Worm (Caenorhabditis elegans) whole organism, L1 larva: ENCODE data around the gene cyn-17.

Experiments
- C16A3.4 ChIP-seq: fragments of 150-350 bp; optimal IDR thresholded peaks from 2 replicates; lab custom pipeline; 2014; ENCODE audit warnings: missing biosample characterization, missing genetic modification characterization
- C34B4.2 ChIP-seq: sonication (generic microtip); optimal IDR thresholded peaks from 2 replicates; lab custom pipeline; 2017; ENCODE audit warnings: mild to moderate bottlenecking, missing genetic modification characterization, missing compliant biosample characterization
- Y116A8C.19 ChIP-seq: sonication (generic microtip); optimal IDR thresholded peaks from 2 replicates; lab custom pipeline; 2016; ENCODE audit warnings: missing compliant biosample characterization, missing genetic modification characterization, borderline replicate concordance
- aha-1 ChIP-seq: fragments of 150-350 bp; optimal IDR thresholded peaks from 2 replicates; lab custom pipeline; 2014; ENCODE audit warnings: missing biosample characterization, missing genetic modification characterization
- alr-1 ChIP-seq: fragments of 200-800 bp; sonication (Bioruptor generic); optimal IDR thresholded peaks from 2 replicates; lab custom pipeline; 2018; ENCODE audit warnings: borderline replicate concordance, mild to moderate bottlenecking, missing genetic modification characterization, missing compliant biosample characterization
- aly-2 ChIP-seq: fragments of 150-350 bp; optimal IDR thresholded peaks from 2 replicates; lab custom pipeline; 2014; ENCODE audit warnings: missing biosample characterization, missing genetic modification characterization
- ama-1 ChIP-seq: fragments of 150-350 bp; optimal IDR thresholded peaks from 2 replicates; lab custom pipeline; 2014
- ceh-63 ChIP-seq: fragments of 200-800 bp; sonication (Bioruptor generic); optimal IDR thresholded peaks from 2 replicates; lab custom pipeline; 2018; ENCODE audit warnings: mild to moderate bottlenecking, missing genetic modification characterization, missing compliant biosample characterization
- ceh-8 ChIP-seq: fragments of 200-800 bp; sonication (Bioruptor generic); optimal IDR thresholded peaks from 2 replicates; lab custom pipeline; 2018; ENCODE audit warnings: mild to moderate bottlenecking, missing genetic modification characterization, moderate library complexity, missing compliant biosample characterization
- ces-1 ChIP-seq: fragments of 150-350 bp; optimal IDR thresholded peaks from 2 replicates; lab custom pipeline; 2014; ENCODE audit warnings: missing biosample characterization, missing genetic modification reagents, missing genetic modification characterization
- dpl-1 ChIP-seq, 3 experiments: fragments of 150-350 bp in 2 of 3; sonication (generic microtip) in 1 of 3; optimal IDR thresholded peaks; 2 replicates each; lab custom pipeline; 2014 to 2017; ENCODE audit warnings: missing biosample characterization in 3 of 3, missing genetic modification characterization in 3 of 3, missing genetic modification reagents in 3 of 3
- efl-3 ChIP-seq: fragments of 200-800 bp; sonication (Bioruptor generic); optimal IDR thresholded peaks from 2 replicates; lab custom pipeline; 2018; ENCODE audit warnings: mild to moderate bottlenecking, missing genetic modification characterization, missing compliant biosample characterization
- egl-27 ChIP-seq, 2 experiments: fragments of 150-350 bp in 1 of 2; sonication (generic microtip); optimal IDR thresholded peaks; 3 replicates each; lab custom pipeline; 2017 to 2018; ENCODE audit warnings: missing biosample characterization in 2 of 2, missing genetic modification characterization in 2 of 2, missing genetic modification reagents in 2 of 2
- elt-2 ChIP-seq: sonication (generic microtip); optimal IDR thresholded peaks from 2 replicates; lab custom pipeline; 2016; ENCODE audit warnings: missing genetic modification characterization, mild to moderate bottlenecking, inconsistent platforms, missing compliant biosample characterization, missing genetic modification reagents
- fkh-10 ChIP-seq: sonication (generic microtip); optimal IDR thresholded peaks from 2 replicates; lab custom pipeline; 2017; ENCODE audit warnings: missing biosample characterization, missing genetic modification reagents, missing genetic modification characterization
- fkh-4 ChIP-seq: sonication (generic microtip); optimal IDR thresholded peaks from 2 replicates; lab custom pipeline; 2016; ENCODE audit warnings: missing compliant biosample characterization, missing genetic modification characterization, borderline replicate concordance
- fkh-8 ChIP-seq: sonication (generic microtip); optimal IDR thresholded peaks from 2 replicates; lab custom pipeline; 2016; ENCODE audit warnings: mild to moderate bottlenecking, missing genetic modification characterization, missing compliant biosample characterization
- isw-1 ChIP-seq: fragments of 200-800 bp; sonication (Bioruptor generic); IDR thresholded peaks from 2 replicates; pipeline ENCODE4 v1.3.6; 2022; ENCODE audit warnings: missing genetic modification characterization, missing compliant biosample characterization
- lin-14 ChIP-seq: fragments of 200-800 bp; sonication (Bioruptor generic); optimal IDR thresholded peaks from 2 replicates; lab custom pipeline; 2018; ENCODE audit warnings: mild to moderate bottlenecking, missing genetic modification characterization, moderate library complexity, missing compliant biosample characterization
- lin-15B ChIP-seq: fragments of 150-350 bp; sonication (generic microtip); optimal IDR thresholded peaks from 3 replicates; lab custom pipeline; 2014; ENCODE audit warnings: missing biosample characterization, missing genetic modification characterization
- lsy-2 ChIP-seq, 2 experiments: fragments of 150-350 bp; optimal IDR thresholded peaks; 2 replicates each; lab custom pipeline; 2014; ENCODE audit warnings: missing biosample characterization in 2 of 2, missing genetic modification characterization in 2 of 2
- mdl-1 ChIP-seq, 2 experiments: fragments of 150-350 bp; optimal IDR thresholded peaks; 2 replicates each; lab custom pipeline; 2014 to 2017; ENCODE audit warnings: missing biosample characterization in 2 of 2, missing genetic modification characterization in 2 of 2, inconsistent platforms in 1 of 2
- mep-1 ChIP-seq: fragments of 150-350 bp; optimal IDR thresholded peaks from 2 replicates; lab custom pipeline; 2014; ENCODE audit warnings: missing biosample characterization, missing genetic modification characterization
- nhr-12 ChIP-seq: sonication (generic microtip); optimal IDR thresholded peaks from 2 replicates; lab custom pipeline; 2017; ENCODE audit warnings: missing biosample characterization, missing genetic modification characterization
- nhr-19 ChIP-seq: fragments of 200-800 bp; sonication (Bioruptor generic); conservative IDR thresholded peaks from 2 replicates; pipeline ENCODE4 v1.3.6; 2022; ENCODE audit warnings: missing genetic modification characterization, missing compliant biosample characterization
- nhr-28 ChIP-seq: fragments of 150-350 bp; optimal IDR thresholded peaks from 2 replicates; lab custom pipeline; 2014; ENCODE audit warnings: missing biosample characterization, missing genetic modification characterization
- nhr-47 ChIP-seq: sonication (generic microtip); optimal IDR thresholded peaks from 2 replicates; lab custom pipeline; 2016; ENCODE audit warnings: mild to moderate bottlenecking, missing genetic modification characterization, moderate library complexity, missing compliant biosample characterization
- nhr-71 ChIP-seq: sonication (generic microtip); optimal IDR thresholded peaks from 2 replicates; lab custom pipeline; 2016; ENCODE audit warnings: mild to moderate bottlenecking, missing genetic modification characterization, moderate library complexity, missing compliant biosample characterization
- nhr-84 ChIP-seq: sonication (generic microtip); optimal IDR thresholded peaks from 2 replicates; lab custom pipeline; 2017; ENCODE audit warnings: missing biosample characterization, missing genetic modification characterization
- nhr-85 ChIP-seq: sonication (generic microtip); peaks from one replicate; lab custom pipeline; 2016; ENCODE audit warnings: missing genetic modification characterization, inconsistent platforms, missing compliant biosample characterization
- nhr-90 ChIP-seq: sonication (generic microtip); optimal IDR thresholded peaks from 2 replicates; lab custom pipeline; 2016; ENCODE audit warnings: mild to moderate bottlenecking, missing genetic modification characterization, missing compliant biosample characterization; ENCODE audit not compliant: poor library complexity
- pax-3 ChIP-seq: fragments of 200-800 bp; sonication (Bioruptor generic); optimal IDR thresholded peaks from 2 replicates; lab custom pipeline; 2018; ENCODE audit warnings: mild to moderate bottlenecking, missing genetic modification characterization, moderate library complexity, missing compliant biosample characterization
- rnt-1 ChIP-seq: sonication (generic microtip); optimal IDR thresholded peaks from 2 replicates; lab custom pipeline; 2016; ENCODE audit warnings: mild to moderate bottlenecking, missing genetic modification characterization, moderate library complexity, missing compliant biosample characterization
- skn-1 ChIP-seq: fragments of 150-350 bp; optimal IDR thresholded peaks from 2 replicates; lab custom pipeline; 2014; ENCODE audit warnings: missing biosample characterization, missing genetic modification characterization
- sox-4 ChIP-seq: sonication (generic microtip); optimal IDR thresholded peaks from 2 replicates; lab custom pipeline; 2016; ENCODE audit warnings: missing genetic modification characterization, missing compliant biosample characterization
- swsn-7 ChIP-seq: sonication (generic microtip); optimal IDR thresholded peaks from 2 replicates; lab custom pipeline; 2016; ENCODE audit warnings: missing genetic modification characterization, missing compliant biosample characterization
- unc-98 ChIP-seq: fragments of 200-800 bp; sonication (Bioruptor generic); IDR thresholded peaks from 2 replicates; pipeline ENCODE4 v1.3.6; 2022; ENCODE audit warnings: missing genetic modification characterization, missing compliant biosample characterization
- zag-1 ChIP-seq: fragments of 150-350 bp; optimal IDR thresholded peaks from 2 replicates; lab custom pipeline; 2014; ENCODE audit warnings: missing biosample characterization, missing genetic modification characterization
- ztf-11 ChIP-seq, 2 experiments: sonication (generic microtip); optimal IDR thresholded peaks; 2 replicates each; lab custom pipeline; 2016 to 2017; ENCODE audit warnings: missing genetic modification characterization in 2 of 2, missing biosample characterization in 1 of 2, missing compliant biosample characterization in 1 of 2
- ztf-4 ChIP-seq: fragments of 150-350 bp; optimal IDR thresholded peaks from 2 replicates; lab custom pipeline; 2014; ENCODE audit warnings: missing biosample characterization, missing genetic modification characterization

The cyn-17 gene

ce11 chrV:5769500-5769899 is 30.0 kb upstream of the cyn-17 start (continued):
- TF ChIP-seq lsy-2 (tag; optimal IDR thresholded peaks at IDR 0.05; lab: Kevin White, UChicago) = no peak
- TF ChIP-seq rnt-1 = no peak
- peak; percentile 67 for TF ChIP-seq fkh-8 (tag; lab: Kevin White, UChicago)
- no peak for TF ChIP-seq lin-15B (tag; lab: Kevin White, UChicago)
- no peak for TF ChIP-seq nhr-85
- no peak for TF ChIP-seq isw-1
- no peak for TF ChIP-seq ceh-8 (GFP tag; lab: Kevin White, UChicago)
- no peak for TF ChIP-seq egl-27 (tag; optimal IDR thresholded peaks at IDR 0.05; lab: Kevin White, UChicago)
- no peak for TF ChIP-seq pax-3 (tag; lab: Kevin White, UChicago)
- no peak for TF ChIP-seq ces-1 (GFP tag; lab: Kevin White, UChicago)
- peak; percentile 23 for TF ChIP-seq lin-14 (GFP tag; lab: Kevin White, UChicago)
- TF ChIP-seq elt-2 (tag; lab: Kevin White, UChicago) = peak; percentile 76
- TF ChIP-seq efl-3 (GFP tag; lab: Kevin White, UChicago) = no peak
- no peak for TF ChIP-seq ama-1 (lab: Kevin White, UChicago)
- no peak for TF ChIP-seq zag-1 (tag; lab: Kevin White, UChicago)
- TF ChIP-seq sox-4 (tag; lab: Kevin White, UChicago) = peak; percentile 57
- no peak for TF ChIP-seq ceh-63 (GFP tag; lab: Kevin White, UChicago)
- TF ChIP-seq nhr-28 = no peak
- TF ChIP-seq aha-1 (tag; lab: Kevin White, UChicago) = no peak

- TF ChIP-seq nhr-90 (tag; lab: Kevin White, UChicago) = no peak
- no peak for TF ChIP-seq fkh-10
- no peak for TF ChIP-seq nhr-12 (tag; lab: Kevin White, UChicago)
- peak; percentile 25 for TF ChIP-seq lin-14 (GFP tag; lab: Kevin White, UChicago)
- TF ChIP-seq efl-3 (GFP tag; lab: Kevin White, UChicago) = no peak
- TF ChIP-seq ztf-4 (tag; lab: Kevin White, UChicago) = no peak
- no peak for TF ChIP-seq aha-1 (tag; lab: Kevin White, UChicago)
- no peak for TF ChIP-seq skn-1 (tag; lab: Kevin White, UChicago)
- TF ChIP-seq Y116A8C.19 (tag; lab: Kevin White, UChicago) = no peak
- peak; percentile 74 for TF ChIP-seq nhr-85
- peak; percentile 49 for TF ChIP-seq nhr-19 (GFP tag; lab: Robert Waterston, UW)
- no peak for TF ChIP-seq C16A3.4 (tag; lab: Kevin White, UChicago)
- TF ChIP-seq unc-98 (GFP tag; lab: Robert Waterston, UW) = no peak
- TF ChIP-seq dpl-1 (GFP tag; optimal IDR thresholded peaks at IDR 0.05; lab: Kevin White, UChicago) = no peak
- TF ChIP-seq nhr-47 (tag; lab: Kevin White, UChicago) = no peak
Measured at ce11 chrV:5769999-5770398, 29.5 kb upstream of the cyn-17 start.

- no peak for TF ChIP-seq nhr-28
- no peak for TF ChIP-seq fkh-4 (tag; lab: Kevin White, UChicago)
- no peak for TF ChIP-seq swsn-7
- no peak for TF ChIP-seq rnt-1
- no peak for TF ChIP-seq dpl-1 (GFP tag; optimal IDR thresholded peaks at IDR 0.05; lab: Kevin White, UChicago)
- no peak for TF ChIP-seq mep-1
- no peak for TF ChIP-seq nhr-12 (tag; lab: Kevin White, UChicago)
Measured at ce11 chrV:5771627-5772026, 27.8 kb upstream of the cyn-17 start, which contains the start of gene F44E7.3. Gene F44E7.3 (plus strand): TSS chrV:5771945.

ce11 chrV:5772503-5772902 is 27.0 kb upstream of the cyn-17 start:
- TF ChIP-seq alr-1 (tag; lab: Kevin White, UChicago) = no peak
- TF ChIP-seq nhr-71 = no peak
- no peak for TF ChIP-seq isw-1
- no peak for TF ChIP-seq ztf-4 (tag; lab: Kevin White, UChicago)
- no peak for TF ChIP-seq ztf-11 (tag; optimal IDR thresholded peaks at IDR 0.05; lab: Kevin White, UChicago)
- TF ChIP-seq fkh-4 (tag; lab: Kevin White, UChicago) = no peak
- no peak for TF ChIP-seq aly-2 (tag; lab: Kevin White, UChicago)
- no peak for TF ChIP-seq mdl-1 (tag; optimal IDR thresholded peaks at IDR 0.05; lab: Kevin White, UChicago)
- no peak for TF ChIP-seq C34B4.2 (tag; lab: Kevin White, UChicago)
- no peak for TF ChIP-seq skn-1 (tag; lab: Kevin White, UChicago)
- no peak for TF ChIP-seq nhr-84 (tag; lab: Kevin White, UChicago)
